Worm (Caenorhabditis elegans) whole organism, mixed stage, embryonic: ENCODE data around the gene Y46G5A.22.

Experiments used
- M03D4.4 ChIP-seq: sonication (generic microtip); optimal IDR thresholded peaks from 2 replicates; lab custom pipeline; 2017; ENCODE audit warnings: mild to moderate bottlenecking, missing genetic modification characterization, missing compliant biosample characterization
- blmp-1 ChIP-seq: fragments of 150-350 bp; optimal IDR thresholded peaks from 2 replicates; lab custom pipeline; 2014; ENCODE audit warnings: missing biosample characterization, missing genetic modification characterization
- ces-1 ChIP-seq: fragments of 150-350 bp; optimal IDR thresholded peaks from 2 replicates; lab custom pipeline; 2014; ENCODE audit warnings: missing biosample characterization, missing genetic modification reagents, missing genetic modification characterization
- elt-1 ChIP-seq: sonication (generic microtip); optimal IDR thresholded peaks from 2 replicates; lab custom pipeline; 2017; ENCODE audit warnings: missing genetic modification characterization, mild to moderate bottlenecking, missing compliant biosample characterization, antibody characterized with exemption, moderate library complexity, borderline replicate concordance; ENCODE audit not compliant: insufficient read depth
- elt-3 ChIP-seq: fragments of 150-350 bp; optimal IDR thresholded peaks from 2 replicates; lab custom pipeline; 2014; ENCODE audit warnings: missing biosample characterization, missing genetic modification characterization
- flh-1 ChIP-seq: fragments of 200-800 bp; sonication (Bioruptor generic); optimal IDR thresholded peaks from 2 replicates; lab custom pipeline; 2018; ENCODE audit warnings: mild to moderate bottlenecking, missing genetic modification characterization, moderate library complexity, missing compliant biosample characterization
- ham-2 ChIP-seq: fragments of 200-800 bp; sonication (Bioruptor generic); optimal IDR thresholded peaks from 2 replicates; lab custom pipeline; 2018; ENCODE audit warnings: mild to moderate bottlenecking, missing genetic modification characterization, missing compliant biosample characterization
- lin-13 ChIP-seq: fragments of 150-350 bp; optimal IDR thresholded peaks from 2 replicates; lab custom pipeline; 2014; ENCODE audit warnings: missing biosample characterization, missing genetic modification characterization
- lsy-2 ChIP-seq: fragments of 150-350 bp; optimal IDR thresholded peaks from 2 replicates; lab custom pipeline; 2014; ENCODE audit warnings: missing biosample characterization, missing genetic modification characterization
- mab-5 ChIP-seq: fragments of 150-350 bp; optimal IDR thresholded peaks from 2 replicates; lab custom pipeline; 2014; ENCODE audit warnings: missing biosample characterization, missing genetic modification characterization
- mls-2 ChIP-seq: sonication (generic microtip); optimal IDR thresholded peaks from 2 replicates; lab custom pipeline; 2016; ENCODE audit warnings: mild to moderate bottlenecking, missing genetic modification characterization, moderate library complexity, missing compliant biosample characterization
- nhr-2 ChIP-seq: fragments of 150-350 bp; optimal IDR thresholded peaks from 2 replicates; lab custom pipeline; 2014; ENCODE audit warnings: missing biosample characterization, missing genetic modification characterization
- nhr-237 ChIP-seq: fragments of 150-350 bp; optimal IDR thresholded peaks from 2 replicates; lab custom pipeline; 2014; ENCODE audit warnings: missing biosample characterization, missing genetic modification characterization
- nhr-28 ChIP-seq: fragments of 150-350 bp; optimal IDR thresholded peaks from 2 replicates; lab custom pipeline; 2014; ENCODE audit warnings: missing biosample characterization, missing genetic modification characterization
- snpc-4 ChIP-seq: fragments of 150-350 bp; optimal IDR thresholded peaks from 2 replicates; lab custom pipeline; 2014; ENCODE audit warnings: missing biosample characterization, missing genetic modification characterization
- sptf-1 ChIP-seq: sonication (generic microtip); optimal IDR thresholded peaks from 2 replicates; lab custom pipeline; 2017; ENCODE audit warnings: mild to moderate bottlenecking, missing genetic modification characterization, moderate library complexity, missing compliant biosample characterization
- unc-62 ChIP-seq: fragments of 150-350 bp; optimal IDR thresholded peaks from 2 replicates; lab custom pipeline; 2014; ENCODE audit warnings: missing biosample characterization, missing genetic modification reagents, missing genetic modification characterization
- ztf-11 ChIP-seq: fragments of 150-350 bp; optimal IDR thresholded peaks from 2 replicates; lab custom pipeline; 2014; ENCODE audit warnings: missing biosample characterization, missing genetic modification characterization

The Y46G5A.22 gene

DNA sequence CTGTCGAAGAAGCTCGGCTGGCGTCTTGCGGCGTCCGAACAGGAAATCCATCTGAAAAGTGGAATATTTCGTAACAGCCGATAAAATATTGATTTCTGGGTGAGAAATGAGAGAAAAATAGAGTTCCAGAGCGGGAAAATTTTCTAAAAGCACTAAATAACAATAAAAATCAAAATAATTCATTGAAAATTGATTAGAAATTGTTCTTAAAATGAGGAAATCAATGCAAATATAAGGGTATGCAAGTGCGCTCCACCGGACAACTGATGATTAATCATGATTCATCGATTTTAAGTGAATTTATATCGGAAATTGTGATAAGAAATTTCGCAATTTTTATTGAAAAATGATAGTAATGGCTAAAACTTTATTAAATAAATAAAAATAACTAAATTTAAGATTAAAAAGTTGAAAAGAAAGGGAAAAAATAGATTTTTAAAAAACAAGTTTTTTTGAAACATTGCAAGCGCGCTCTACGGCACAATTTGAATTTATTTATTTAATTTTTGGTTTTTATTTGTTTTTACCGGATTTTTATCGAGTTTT, 50.1 kb downstream of the Y46G5A.22 start, which contains the start of the genes vps-2 and tiar-2:
vps-2 (minus strand) TSS at position 51 of the 546 bp plus-strand sequence.
tiar-2 (plus strand) TSS at position 520 of the 546 bp plus-strand sequence.
- TF ChIP-seq ces-1 (GFP tag; lab: Kevin White, UChicago) (peak; percentile 89), nhr-237 (tag; lab: Kevin White, UChicago) (peak; percentile 55), lsy-2 (tag; lab: Kevin White, UChicago) (peak; percentile 48), mab-5 (tag; lab: Kevin White, UChicago) (no peak)

DNA sequence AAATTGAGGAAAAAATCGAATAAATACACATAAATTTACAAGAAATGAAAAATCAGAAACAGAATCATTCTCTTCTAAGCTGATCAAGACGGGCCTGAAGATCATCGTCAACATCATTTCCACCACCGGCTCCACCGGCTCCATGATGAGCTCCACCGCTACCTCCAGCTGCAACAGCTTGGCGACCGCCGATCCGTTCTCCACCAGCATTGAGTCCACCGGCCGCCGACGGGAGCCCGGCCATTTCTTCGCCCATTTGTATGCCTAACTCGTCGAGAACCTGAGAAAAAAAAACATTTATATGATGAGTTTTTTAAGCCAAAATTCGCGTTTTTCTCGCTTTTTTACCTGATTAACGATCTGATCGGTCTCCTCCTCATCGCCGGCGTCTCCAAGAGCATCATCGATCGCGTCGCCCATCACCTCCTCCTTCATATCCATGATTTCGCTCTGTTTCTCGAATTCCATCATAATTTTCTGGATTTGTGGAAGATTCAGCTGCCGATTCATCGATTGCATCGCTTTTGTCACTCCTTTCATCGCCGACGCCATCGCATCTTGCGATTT, 51.0 kb downstream of the Y46G5A.22 start:
- TF ChIP-seq nhr-2 (tag; lab: Kevin White, UChicago), result no peak
- no peak for TF ChIP-seq elt-1
- TF ChIP-seq blmp-1 (tag; lab: Kevin White, UChicago), result no peak
- no peak for TF ChIP-seq M03D4.4 (tag; lab: Kevin White, UChicago)
- no peak for TF ChIP-seq ham-2 (GFP tag; lab: Kevin White, UChicago)
- TF ChIP-seq unc-62 (GFP tag; lab: Kevin White, UChicago), result no peak
- TF ChIP-seq mls-2 (tag; lab: Kevin White, UChicago), result no peak
- no peak for TF ChIP-seq ztf-11
- no peak for TF ChIP-seq snpc-4 (tag; lab: Kevin White, UChicago)
- no peak for TF ChIP-seq nhr-28 (tag; lab: Kevin White, UChicago)
- no peak for TF ChIP-seq elt-3 (tag; lab: Kevin White, UChicago)
- TF ChIP-seq sptf-1, result no peak
- TF ChIP-seq lin-13 (tag; lab: Kevin White, UChicago), result no peak
- no peak for TF ChIP-seq flh-1 (GFP tag; lab: Kevin White, UChicago)
- no peak for TF ChIP-seq nhr-237 (tag; lab: Kevin White, UChicago)
